Fruit fly (Drosophila melanogaster): ENCODE data around the gene CG44085.

DNA sequence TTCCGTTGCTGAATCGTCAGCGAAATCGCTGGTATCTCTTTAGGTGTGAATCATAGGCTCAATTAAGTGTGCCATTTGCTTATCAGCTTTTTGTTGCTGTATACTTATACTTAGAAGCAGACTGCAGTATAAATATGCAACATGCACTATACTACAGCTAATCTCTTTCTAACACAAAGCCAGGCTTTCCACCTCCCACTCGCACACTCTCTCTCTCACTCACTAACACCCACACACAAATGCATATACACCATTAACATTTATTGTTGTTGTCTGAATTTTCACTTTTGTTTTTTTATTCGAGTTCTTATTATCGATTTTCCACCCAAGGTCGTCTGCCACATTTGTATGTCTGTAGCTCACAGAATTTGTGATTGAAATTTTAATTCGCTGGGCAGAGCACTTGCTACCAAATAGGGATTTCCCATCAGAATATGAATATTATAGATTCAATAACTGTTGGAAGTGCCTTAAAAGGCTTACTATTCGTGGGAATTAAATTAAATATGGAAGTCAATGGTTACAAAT, 36.0 kb downstream of the CG44085 start:
- TF ChIP-seq EcR (GFP tag; optimal IDR thresholded peaks at IDR 0.05) (no peak), CG12605 (GFP tag; IDR thresholded peaks at IDR 0.05) (no peak), CG17806 (tag; optimal IDR thresholded peaks at IDR 0.05) (no peak), D1 (tag; optimal IDR thresholded peaks at IDR 0.05) (no peak), rn (GFP tag; IDR thresholded peaks at IDR 0.05) (no peak), CG15710 (tag; optimal IDR thresholded peaks at IDR 0.05) (no peak), CG13204 (GFP tag; optimal IDR thresholded peaks at IDR 0.05) (no peak), Pif1B (GFP tag; optimal IDR thresholded peaks at IDR 0.05) (no peak)
